Fruit fly (Drosophila melanogaster): ENCODE data around the gene LManII.

The LManII gene

DNA sequence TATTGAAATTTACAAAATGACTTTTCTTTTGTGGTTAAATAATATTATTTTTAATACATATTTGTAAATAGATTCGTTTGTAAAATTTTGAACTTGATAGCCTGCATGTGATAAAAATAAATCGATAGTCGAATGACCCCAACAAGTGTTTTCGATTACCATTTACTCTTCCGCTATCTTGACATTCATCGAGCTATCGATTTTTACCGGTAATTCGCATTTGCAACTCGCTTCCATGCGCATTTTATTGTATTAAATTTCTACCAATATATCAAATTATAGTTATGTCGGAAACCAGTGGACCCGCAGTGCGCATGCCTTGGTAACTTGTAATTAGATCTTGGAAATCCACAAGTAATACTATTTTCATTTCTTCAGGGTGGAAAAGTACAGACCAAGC is 38.5 kb upstream of the LManII start, which contains the start of gene RfC3 (continued):
- TF ChIP-seq scrt (GFP tag; optimal IDR thresholded peaks at IDR 0.05) (peak; percentile 90), CG18262 (tag; optimal IDR thresholded peaks at IDR 0.05) (no peak), mld (GFP tag; IDR thresholded peaks at IDR 0.05; ENCODE audit: partially characterized antibody) (peak; percentile 94), GATAe (GFP tag; conservative IDR thresholded peaks at IDR 0.05) (no peak), unc-4 (GFP tag; IDR thresholded peaks at IDR 0.05; ENCODE audit: partially characterized antibody) (peak; percentile 75), Lim3 (GFP tag; IDR thresholded peaks at IDR 0.05) (no peak), ro (GFP tag; IDR thresholded peaks at IDR 0.05) (no peak), da (GFP tag; optimal IDR thresholded peaks at IDR 0.05) (no peak), CG6654 (GFP tag; optimal IDR thresholded peaks at IDR 0.05) (no peak), Hr78 (GFP tag; optimal IDR thresholded peaks at IDR 0.05) (peak in 1 of 2 experiments; percentile 93), fd102C (GFP tag; optimal IDR thresholded peaks at IDR 0.05) (no peak), ssp (GFP tag; IDR thresholded peaks at IDR 0.05) (no peak), Xbp1 (GFP tag; optimal IDR thresholded peaks at IDR 0.05) (no peak), CG14667 (GFP tag; IDR thresholded peaks at IDR 0.05) (no peak), lilli (GFP tag; optimal IDR thresholded peaks at IDR 0.05) (no peak), CG3726 (GFP tag; IDR thresholded peaks at IDR 0.05) (no peak), mirr (GFP tag; optimal IDR thresholded peaks at IDR 0.05) (no peak), CG1647 (GFP tag; optimal IDR thresholded peaks at IDR 0.05) (no peak), lbe (GFP tag; optimal IDR thresholded peaks at IDR 0.05) (no peak), CG15601 (tag; optimal IDR thresholded peaks at IDR 0.05) (no peak), lmd (GFP tag; IDR thresholded peaks at IDR 0.05) (no peak), CG4282 (GFP tag; optimal IDR thresholded peaks at IDR 0.05) (no peak), CG3995 (GFP tag; optimal IDR thresholded peaks at IDR 0.05) (no peak), crp (GFP tag; optimal IDR thresholded peaks at IDR 0.05) (no peak), Fer2 (tag; optimal IDR thresholded peaks at IDR 0.05) (no peak), Awh (GFP tag; IDR thresholded peaks at IDR 0.05) (no peak), dpn (GFP tag; optimal IDR thresholded peaks at IDR 0.05) (no peak), CG5245 (GFP tag; optimal IDR thresholded peaks at IDR 0.05) (no peak), ash1 (GFP tag; optimal IDR thresholded peaks at IDR 0.05) (no peak), inv (GFP tag; IDR thresholded peaks at IDR 0.05; ENCODE audit: partially characterized antibody) (peak; percentile 89), H2.0 (GFP tag; IDR thresholded peaks at IDR 0.05) (no peak), Fer1 (GFP tag; optimal IDR thresholded peaks at IDR 0.05) (no peak), CG14965 (GFP tag; optimal IDR thresholded peaks at IDR 0.05; ENCODE audit: borderline replicate concordance) (no peak), CG10959 (GFP tag; IDR thresholded peaks at IDR 0.05) (no peak), Rx (GFP tag; IDR thresholded peaks at IDR 0.05) (no peak), CkIIα-i1 (GFP tag; IDR thresholded peaks at IDR 0.05) (no peak), pfk (GFP tag; optimal IDR thresholded peaks at IDR 0.05) (peak; percentile 48), Adf1 (GFP tag; IDR thresholded peaks at IDR 0.05) (no peak), chif (GFP tag; optimal IDR thresholded peaks at IDR 0.05) (no peak), ham (GFP tag; IDR thresholded peaks at IDR 0.05) (no peak), gem (tag; optimal IDR thresholded peaks at IDR 0.05) (no peak), psq (GFP tag; optimal IDR thresholded peaks at IDR 0.05) (no peak), CG4820 (GFP tag; optimal IDR thresholded peaks at IDR 0.05) (no peak), bab2 (GFP tag; optimal IDR thresholded peaks at IDR 0.05) (no peak), wek (GFP tag; optimal IDR thresholded peaks at IDR 0.05) (no peak), grau (tag; optimal IDR thresholded peaks at IDR 0.05) (no peak), CG34376 (GFP tag; optimal IDR thresholded peaks at IDR 0.05) (no peak), vfl (GFP tag; optimal IDR thresholded peaks at IDR 0.05) (no peak), sima (GFP tag; optimal IDR thresholded peaks at IDR 0.05) (no peak), CG7372 (GFP tag; IDR thresholded peaks at IDR 0.05) (no peak), Sox102F (GFP tag; optimal IDR thresholded peaks at IDR 0.05) (no peak), caup (GFP tag; optimal IDR thresholded peaks at IDR 0.05; ENCODE audit: severe bottlenecking) (no peak)

All from whole organism, embryonic.